Worm (Caenorhabditis elegans) whole organism, L3 larva: ENCODE data around the gene C08B6.3.

Source experiments
- egl-27 ChIP-seq: sonication (generic microtip); optimal IDR thresholded peaks from 4 replicates; lab custom pipeline; 2017; ENCODE audit warnings: missing biosample characterization, missing genetic modification reagents, missing genetic modification characterization
- eor-1 ChIP-seq, 2 experiments: fragments of 150-350 bp; optimal IDR thresholded peaks; 2 replicates each; lab custom pipeline; 2014 to 2018; ENCODE audit warnings: missing biosample characterization in 2 of 2, missing genetic modification characterization in 2 of 2
- nhr-23 ChIP-seq: fragments of 150-350 bp; optimal IDR thresholded peaks from 2 replicates; lab custom pipeline; 2014; ENCODE audit warnings: missing biosample characterization, missing genetic modification reagents, missing genetic modification characterization
- pqm-1 ChIP-seq: fragments of 150-350 bp; optimal IDR thresholded peaks from 2 replicates; lab custom pipeline; 2017; ENCODE audit warnings: missing biosample characterization, missing genetic modification characterization, inconsistent platforms
- skn-1 ChIP-seq: fragments of 150-350 bp; optimal IDR thresholded peaks from 2 replicates; lab custom pipeline; 2014; ENCODE audit warnings: missing biosample characterization, missing genetic modification characterization
- unc-62 ChIP-seq: fragments of 150-350 bp; sonication (generic microtip); optimal IDR thresholded peaks from 4 replicates; lab custom pipeline; 2014; ENCODE audit warnings: missing biosample characterization, missing genetic modification reagents, missing genetic modification characterization

DNA sequence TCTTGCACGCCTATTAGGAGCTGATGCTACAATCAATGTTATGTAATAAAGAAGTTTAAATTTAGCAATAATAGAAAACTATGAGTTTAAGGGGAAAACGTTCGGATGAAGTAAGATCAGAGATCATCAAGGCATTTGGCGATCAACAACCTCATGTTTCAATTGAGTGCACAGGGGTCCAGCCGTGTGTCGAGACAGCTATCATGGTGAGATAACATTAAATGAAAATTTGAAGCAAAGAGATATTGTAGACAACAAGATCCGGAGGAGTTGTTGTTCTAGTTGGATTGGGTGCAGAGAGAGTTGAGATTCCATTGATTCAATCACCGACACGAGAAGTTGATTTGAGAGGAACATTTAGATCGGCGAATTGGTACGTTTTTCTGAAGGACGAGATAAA, 25.9 kb downstream of the C08B6.3 start:
- TF ChIP-seq nhr-23 (no peak), egl-27 (no peak), pqm-1 (tag; lab: Kevin White, UChicago) (no peak), skn-1 (no peak), unc-62 (GFP tag; lab: Kevin White, UChicago) (no peak), eor-1 (tag; optimal IDR thresholded peaks at IDR 0.05; lab: Kevin White, UChicago) (no peak)
